Fruit fly (Drosophila melanogaster): ENCODE measurements around the gene CG43965.

DNA sequence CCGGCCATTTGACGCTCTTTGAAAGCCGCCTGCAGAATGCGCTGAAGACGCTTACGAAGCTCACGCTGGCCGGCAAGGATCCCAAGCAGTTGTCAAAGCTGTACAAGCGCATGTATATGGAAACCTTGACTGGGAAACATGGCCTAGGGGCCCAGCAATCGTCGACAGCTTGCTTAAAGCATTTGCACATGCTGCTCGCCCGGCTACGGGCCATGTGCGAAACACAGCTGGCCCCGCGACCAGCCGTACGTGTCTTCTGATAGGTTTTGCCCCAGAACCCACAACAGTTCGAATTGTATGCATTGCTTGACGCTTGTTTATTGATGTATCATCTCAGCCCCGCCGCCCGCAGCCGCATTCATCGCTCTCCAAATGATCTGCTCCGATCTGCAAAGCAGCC, 322 bp downstream of the CG43965 start:
- TF ChIP-seq Myc (optimal IDR thresholded peaks at IDR 0.05) (no peak), woc (GFP tag; optimal IDR thresholded peaks at IDR 0.05) (no peak)
